Worm (Caenorhabditis elegans): Measurements from ENCODE around the gene hlh-27.

ce11 chrII:5525297-5525696 is 14.7 kb downstream of the hlh-27 start, which contains the start of gene tbx-35:
- TF ChIP-seq nhr-12 (tag; optimal IDR thresholded peaks at IDR 0.05) = no peak
- no peak for TF ChIP-seq unc-62 (GFP tag; optimal IDR thresholded peaks at IDR 0.05)
- no peak for TF ChIP-seq snpc-4 (tag; optimal IDR thresholded peaks at IDR 0.05)
- TF ChIP-seq aly-2 (tag; optimal IDR thresholded peaks at IDR 0.05) = no peak
- no peak for TF ChIP-seq nhr-77 (tag; optimal IDR thresholded peaks at IDR 0.05)
- no peak for TF ChIP-seq elt-1 (tag; optimal IDR thresholded peaks at IDR 0.05)
- no peak for TF ChIP-seq zag-1 (tag; optimal IDR thresholded peaks at IDR 0.05)

Measured in whole organism, L2 larva.